Fruit fly (Drosophila melanogaster) whole organism, prepupa: ENCODE measurements around the gene CG7300.

ENCODE experiments used
- CG10669 ChIP-seq: fragments of 200-800 bp; sonication (Bioruptor generic); optimal IDR thresholded peaks from 3 replicates; lab custom pipeline; 2018; ENCODE audit warnings: missing biosample characterization, mild to moderate bottlenecking, missing genetic modification characterization, moderate library complexity
- CG11762 ChIP-seq: fragments of 200-800 bp; sonication (Bioruptor generic); optimal IDR thresholded peaks from 3 replicates; lab custom pipeline; 2016; ENCODE audit warnings: missing biosample characterization, missing genetic modification characterization; ENCODE audit not compliant: insufficient read depth
- CG11902 ChIP-seq: fragments of 200-800 bp; sonication (Bioruptor generic); optimal IDR thresholded peaks from 3 replicates; lab custom pipeline; 2016; ENCODE audit warnings: missing biosample characterization, missing genetic modification characterization
- CG16779 ChIP-seq: fragments of 200-800 bp; sonication (Bioruptor generic); optimal IDR thresholded peaks from 3 replicates; lab custom pipeline; 2017; ENCODE audit warnings: missing biosample characterization, mild to moderate bottlenecking, missing genetic modification characterization
- CG34406 ChIP-seq: fragments of 200-800 bp; sonication (Bioruptor generic); optimal IDR thresholded peaks from 3 replicates; lab custom pipeline; 2016; ENCODE audit warnings: missing biosample characterization, missing genetic modification characterization
- CG3919 ChIP-seq: fragments of 200-800 bp; sonication (Bioruptor generic); optimal IDR thresholded peaks from 3 replicates; lab custom pipeline; 2016; ENCODE audit warnings: missing biosample characterization, missing genetic modification characterization
- CG4318 ChIP-seq: fragments of 200-800 bp; sonication (Bioruptor generic); optimal IDR thresholded peaks from 3 replicates; lab custom pipeline; 2017; ENCODE audit warnings: missing biosample characterization, mild to moderate bottlenecking, missing genetic modification characterization
- CG6276 ChIP-seq: fragments of 200-800 bp; sonication (Bioruptor generic); optimal IDR thresholded peaks from 2 replicates; lab custom pipeline; 2017; ENCODE audit warnings: missing biosample characterization, mild to moderate bottlenecking, missing genetic modification characterization
- CG6854 ChIP-seq: fragments of 200-800 bp; sonication (Bioruptor generic); optimal IDR thresholded peaks from 2 replicates; lab custom pipeline; 2017; ENCODE audit warnings: missing biosample characterization, mild to moderate bottlenecking, missing genetic modification characterization
- CG7368 ChIP-seq: fragments of 200-800 bp; sonication (Bioruptor generic); optimal IDR thresholded peaks from 3 replicates; lab custom pipeline; 2016; ENCODE audit warnings: missing biosample characterization, missing genetic modification characterization
- CG8119 ChIP-seq: fragments of 200-800 bp; sonication (Bioruptor generic); IDR thresholded peaks from 3 replicates; pipeline ENCODE4 v1.3.6; 2022; ENCODE audit warnings: missing biosample characterization, missing genetic modification characterization
- CG8632 ChIP-seq: fragments of 200-800 bp; sonication (Bioruptor generic); optimal IDR thresholded peaks from 3 replicates; lab custom pipeline; 2016; ENCODE audit warnings: missing biosample characterization, missing genetic modification characterization
- Eip78C ChIP-seq: fragments of 200-800 bp; sonication (Bioruptor generic); peaks from one replicate; lab custom pipeline; 2016; ENCODE audit warnings: missing biosample characterization, missing genetic modification characterization
- Ets21C ChIP-seq: fragments of 200-800 bp; sonication (Bioruptor generic); optimal IDR thresholded peaks from 3 replicates; lab custom pipeline; 2016; ENCODE audit warnings: missing biosample characterization, missing genetic modification characterization
- Ets96B ChIP-seq: fragments of 200-800 bp; optimal IDR thresholded peaks from 2 replicates; lab custom pipeline; 2019; ENCODE audit warnings: missing biosample characterization, mild to moderate bottlenecking, missing genetic modification characterization, moderate library complexity
- Hr4 ChIP-seq: fragments of 200-800 bp; sonication (Bioruptor generic); optimal IDR thresholded peaks from 3 replicates; lab custom pipeline; 2016; ENCODE audit warnings: missing biosample characterization, missing genetic modification characterization
- Lpt ChIP-seq: fragments of 200-800 bp; sonication (Bioruptor generic); optimal IDR thresholded peaks from 3 replicates; lab custom pipeline; 2016; ENCODE audit warnings: missing biosample characterization, missing genetic modification characterization
- OdsH ChIP-seq: fragments of 200-800 bp; sonication (Bioruptor generic); optimal IDR thresholded peaks from 3 replicates; lab custom pipeline; 2016; ENCODE audit warnings: missing biosample characterization, missing genetic modification characterization
- Smox ChIP-seq: fragments of 200-800 bp; sonication (Bioruptor generic); optimal IDR thresholded peaks from 3 replicates; lab custom pipeline; 2016; ENCODE audit warnings: missing biosample characterization, missing genetic modification characterization
- Sox102F ChIP-seq: fragments of 200-800 bp; sonication (Bioruptor generic); optimal IDR thresholded peaks from 2 replicates; lab custom pipeline; 2016; ENCODE audit warnings: missing biosample characterization, mild to moderate bottlenecking, missing genetic modification characterization
- achi ChIP-seq: fragments of 200-800 bp; sonication (Bioruptor generic); optimal IDR thresholded peaks from 3 replicates; lab custom pipeline; 2016; ENCODE audit warnings: missing biosample characterization, missing genetic modification characterization
- acj6 ChIP-seq: fragments of 200-800 bp; sonication (Bioruptor generic); optimal IDR thresholded peaks from 3 replicates; lab custom pipeline; 2016; ENCODE audit warnings: missing biosample characterization, missing genetic modification characterization
- dac ChIP-seq: fragments of 200-800 bp; sonication (Bioruptor generic); optimal IDR thresholded peaks from 2 replicates; lab custom pipeline; 2017; ENCODE audit warnings: missing biosample characterization, mild to moderate bottlenecking, missing genetic modification characterization
- eg ChIP-seq: fragments of 200-800 bp; sonication (Bioruptor generic); IDR thresholded peaks from 3 replicates; pipeline ENCODE4 v1.3.6; 2022; ENCODE audit warnings: missing biosample characterization, missing genetic modification characterization
- esn ChIP-seq: fragments of 200-800 bp; sonication (Bioruptor generic); optimal IDR thresholded peaks from 2 replicates; lab custom pipeline; 2016; ENCODE audit warnings: missing biosample characterization, mild to moderate bottlenecking, missing genetic modification characterization, moderate library complexity
- fd59A ChIP-seq: fragments of 200-800 bp; sonication (Bioruptor generic); optimal IDR thresholded peaks from 2 replicates; lab custom pipeline; 2017; ENCODE audit warnings: missing biosample characterization, mild to moderate bottlenecking, missing genetic modification characterization, missing genetic modification reagents
- fd85E ChIP-seq: fragments of 200-800 bp; sonication (Bioruptor generic); optimal IDR thresholded peaks from 3 replicates; lab custom pipeline; 2016; ENCODE audit warnings: missing biosample characterization, missing genetic modification characterization
- fkh ChIP-seq: fragments of 200-800 bp; sonication (Bioruptor generic); optimal IDR thresholded peaks from 3 replicates; lab custom pipeline; 2017; ENCODE audit warnings: missing biosample characterization, mild to moderate bottlenecking, missing genetic modification characterization, moderate library complexity
- salr ChIP-seq, 2 experiments: fragments of 200-800 bp; sonication (Bioruptor generic); optimal IDR thresholded peaks; 3 replicates each; lab custom pipeline; 2016 to 2018; ENCODE audit warnings: missing biosample characterization in 2 of 2, missing genetic modification characterization in 2 of 2, mild to moderate bottlenecking in 1 of 2
- ss ChIP-seq, 2 experiments: fragments of 200-800 bp; sonication (Bioruptor generic); optimal IDR thresholded peaks; 2 replicates in 1 of 2; 3 replicates in 1 of 2; lab custom pipeline; 2017 to 2018; ENCODE audit warnings: mild to moderate bottlenecking in 2 of 2, missing biosample characterization in 2 of 2, missing genetic modification characterization in 2 of 2, moderate library complexity in 1 of 2
- svp ChIP-seq: fragments of 200-800 bp; sonication (Bioruptor generic); peaks from one replicate; lab custom pipeline; 2016; ENCODE audit warnings: missing biosample characterization, missing genetic modification characterization
- topi ChIP-seq: fragments of 200-800 bp; sonication (Bioruptor generic); optimal IDR thresholded peaks from 3 replicates; lab custom pipeline; 2016; ENCODE audit warnings: missing biosample characterization, missing genetic modification characterization

CG7300 gene

DNA sequence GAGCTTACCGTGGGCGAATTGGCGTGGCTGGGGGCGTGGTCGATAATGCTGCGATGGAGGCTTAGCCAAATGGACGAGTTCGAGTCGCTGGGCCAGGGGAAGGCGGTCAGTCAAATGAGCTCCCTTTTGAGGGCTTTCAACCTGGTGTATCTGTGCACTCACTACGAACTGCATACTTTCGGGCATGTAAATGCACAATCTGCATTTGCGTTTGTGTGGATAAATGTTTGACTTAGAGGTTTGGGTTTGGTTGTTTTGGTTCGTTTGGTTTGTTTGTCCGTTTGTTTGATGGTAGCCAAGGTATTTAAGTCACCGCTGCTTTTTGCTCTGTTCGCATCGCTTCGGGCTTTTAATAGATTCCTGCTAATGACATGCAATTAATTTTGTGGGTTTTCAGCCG lies 13.4 kb upstream of the CG7300 start:
- TF ChIP-seq OdsH (GFP tag; lab: Kevin White, UChicago): no peak
- no peak for TF ChIP-seq CG34406
- TF ChIP-seq CG6276: no peak
- no peak for TF ChIP-seq Smox
- no peak for TF ChIP-seq dac (GFP tag; lab: Kevin White, UChicago)
- no peak for TF ChIP-seq CG10669 (GFP tag; lab: Kevin White, UChicago)
- TF ChIP-seq CG3919: no peak
- TF ChIP-seq acj6 (GFP tag; lab: Kevin White, UChicago): no peak
- TF ChIP-seq CG8119 (GFP tag; lab: Robert Waterston, UW): no peak
- no peak for TF ChIP-seq eg (GFP tag; lab: Robert Waterston, UW)
- TF ChIP-seq topi (GFP tag; lab: Kevin White, UChicago): no peak
- no peak for TF ChIP-seq Sox102F (GFP tag; lab: Kevin White, UChicago)
- no peak for TF ChIP-seq CG11762 (GFP tag; lab: Kevin White, UChicago)
- no peak for TF ChIP-seq Eip78C (GFP tag; lab: Kevin White, UChicago)
- no peak for TF ChIP-seq Ets21C (GFP tag; lab: Kevin White, UChicago)
- TF ChIP-seq salr (GFP tag; optimal IDR thresholded peaks at IDR 0.05; lab: Kevin White, UChicago): no peak
- TF ChIP-seq esn (GFP tag; lab: Kevin White, UChicago): no peak
- TF ChIP-seq, all 60 proteins: peak for 0

DNA sequence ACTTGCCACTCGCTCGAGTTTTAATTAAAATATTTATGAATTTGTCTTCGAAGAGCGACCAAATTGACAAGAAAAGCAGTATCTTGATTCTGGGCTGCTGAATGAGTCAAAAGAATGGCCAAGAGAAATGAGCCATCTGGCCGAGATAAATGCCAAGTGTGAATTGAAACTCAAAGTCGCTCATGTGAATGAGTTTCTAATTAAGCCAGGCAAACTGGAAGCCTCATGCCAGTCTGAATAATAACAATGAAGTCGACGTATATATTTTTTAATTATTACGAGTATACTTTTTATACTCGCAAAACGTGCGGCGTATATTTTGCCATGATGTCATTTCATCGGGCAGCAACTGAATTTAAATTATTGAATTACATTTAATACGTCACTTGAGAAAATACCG lies 11.5 kb upstream of the CG7300 start, which contains the start of gene Lip2:
TSS of gene Lip2 (minus strand) at position 101 of the 400 bp plus-strand sequence.
- no peak for TF ChIP-seq topi (GFP tag; lab: Kevin White, UChicago)

DNA sequence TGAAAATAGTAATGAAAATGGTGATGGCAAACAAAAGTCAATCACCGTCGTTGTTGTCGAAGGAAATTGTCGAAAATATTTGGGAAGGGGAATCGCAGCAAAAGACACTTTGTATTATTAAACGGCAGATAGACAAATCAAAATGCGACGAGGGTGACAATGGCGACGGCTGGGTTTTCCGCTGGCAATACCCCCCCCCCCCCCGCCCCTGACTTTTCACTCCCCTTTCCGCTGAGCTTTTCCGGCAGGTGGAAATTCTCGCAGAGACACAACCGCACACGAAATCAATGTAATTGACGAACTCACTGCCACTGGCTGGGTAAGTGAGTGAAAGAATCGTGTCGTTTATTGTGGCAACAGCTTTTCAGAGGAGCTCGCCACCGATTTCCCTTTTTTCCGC lies 10.2 kb upstream of the CG7300 start:
- TF ChIP-seq CG11902 (GFP tag; lab: Kevin White, UChicago): no peak
- TF ChIP-seq, all 60 proteins: peak for 0

DNA sequence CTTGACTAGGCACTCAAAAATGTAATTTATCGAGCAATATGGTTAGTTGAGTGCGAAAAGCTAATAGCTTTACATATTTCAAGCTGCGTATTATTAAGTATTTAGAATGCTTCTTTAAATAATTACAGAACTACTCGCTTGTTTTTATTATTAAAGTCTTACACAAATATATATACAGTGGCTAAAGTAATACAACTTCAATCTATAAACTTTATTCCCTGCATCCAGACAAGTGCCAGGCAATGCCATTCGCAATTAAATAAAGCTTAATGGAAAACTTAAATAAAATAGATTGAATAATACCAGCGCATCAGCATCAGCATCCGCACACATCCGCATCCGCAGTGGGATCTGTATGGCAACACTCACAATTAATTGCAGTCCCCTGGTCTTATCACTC lies 8.4 kb upstream of the CG7300 start:
- TF ChIP-seq svp (GFP tag; lab: Kevin White, UChicago): peak; percentile 63
- no peak for TF ChIP-seq CG8119 (GFP tag; lab: Robert Waterston, UW)
- TF ChIP-seq topi (GFP tag; lab: Kevin White, UChicago): no peak
- no peak for TF ChIP-seq fkh (GFP tag; lab: Kevin White, UChicago)
- no peak for TF ChIP-seq CG4318 (GFP tag; lab: Kevin White, UChicago)
- no peak for TF ChIP-seq Hr4 (GFP tag; lab: Kevin White, UChicago)
- no peak for TF ChIP-seq CG16779 (tag; lab: Kevin White, UChicago)
- no peak for TF ChIP-seq CG6854
- TF ChIP-seq, all 60 proteins: peak for 1

DNA sequence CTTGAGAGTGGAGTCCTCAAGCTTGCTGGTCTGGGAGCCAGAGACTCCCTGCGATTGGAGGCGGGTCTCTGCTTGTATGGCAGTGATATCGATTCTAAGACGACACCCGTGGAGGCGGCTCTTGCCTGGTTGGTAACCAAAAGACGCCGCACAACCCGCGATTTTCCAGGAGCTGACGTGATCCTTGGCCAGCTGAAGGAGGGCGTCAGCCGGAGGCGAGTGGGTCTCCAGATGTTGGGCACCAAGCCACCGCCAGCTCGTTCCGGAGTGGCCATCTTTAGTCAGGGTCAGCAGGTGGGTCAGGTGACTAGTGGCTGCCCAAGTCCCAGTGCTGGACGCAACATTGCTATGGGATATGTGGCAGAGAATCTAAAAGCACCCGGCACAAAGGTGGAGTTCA lies 6.6 kb upstream of the CG7300 start:
- TF ChIP-seq Lpt (GFP tag; lab: Kevin White, UChicago) (no peak), Hr4 (GFP tag; lab: Kevin White, UChicago) (no peak), fd59A (GFP tag; lab: Kevin White, UChicago) (no peak), CG7368 (GFP tag; lab: Kevin White, UChicago) (no peak), achi (GFP tag; lab: Kevin White, UChicago) (no peak), eg (GFP tag; lab: Robert Waterston, UW) (no peak), CG10669 (GFP tag; lab: Kevin White, UChicago) (no peak), Ets96B (tag; lab: Kevin White, UChicago) (no peak), CG8632 (GFP tag; lab: Kevin White, UChicago) (no peak), ss (GFP tag; optimal IDR thresholded peaks at IDR 0.05; lab: Kevin White, UChicago) (no peak), CG4318 (GFP tag; lab: Kevin White, UChicago) (no peak), fd85E (GFP tag; lab: Kevin White, UChicago) (no peak)
